Worm (Caenorhabditis elegans) whole organism, L3 larva: ENCODE data around the gene vps-50.

ENCODE experiments used
- R02D3.7 ChIP-seq: fragments of 150-350 bp; optimal IDR thresholded peaks from 2 replicates; lab custom pipeline; 2014; ENCODE audit warnings: missing biosample characterization, missing genetic modification characterization
- aly-2 ChIP-seq: fragments of 150-350 bp; optimal IDR thresholded peaks from 2 replicates; lab custom pipeline; 2014; ENCODE audit warnings: missing biosample characterization, missing genetic modification characterization
- ama-1 ChIP-seq: fragments of 150-350 bp; optimal IDR thresholded peaks from 2 replicates; lab custom pipeline; 2018
- ceh-82 ChIP-seq: fragments of 150-350 bp; optimal IDR thresholded peaks from 2 replicates; lab custom pipeline; 2014; ENCODE audit warnings: missing biosample characterization, missing genetic modification characterization
- daf-12 ChIP-seq: fragments of 150-350 bp; optimal IDR thresholded peaks from 2 replicates; lab custom pipeline; 2014; ENCODE audit warnings: missing biosample characterization, missing genetic modification reagents, missing genetic modification characterization
- egl-27 ChIP-seq: sonication (generic microtip); optimal IDR thresholded peaks from 4 replicates; lab custom pipeline; 2017; ENCODE audit warnings: missing biosample characterization, missing genetic modification reagents, missing genetic modification characterization
- egl-5 ChIP-seq: fragments of 150-350 bp; optimal IDR thresholded peaks from 2 replicates; lab custom pipeline; 2017; ENCODE audit warnings: missing biosample characterization, missing genetic modification reagents, missing genetic modification characterization, inconsistent platforms
- elt-1 ChIP-seq: fragments of 150-350 bp; optimal IDR thresholded peaks from 2 replicates; lab custom pipeline; 2014; ENCODE audit warnings: missing biosample characterization, missing genetic modification characterization
- eor-1 ChIP-seq, 2 experiments: fragments of 150-350 bp; optimal IDR thresholded peaks; 2 replicates each; lab custom pipeline; 2014 to 2018; ENCODE audit warnings: missing biosample characterization in 2 of 2, missing genetic modification characterization in 2 of 2
- fkh-2 ChIP-seq: fragments of 150-350 bp; optimal IDR thresholded peaks from 2 replicates; lab custom pipeline; 2014; ENCODE audit warnings: missing biosample characterization, missing genetic modification reagents, missing genetic modification characterization
- fos-1 ChIP-seq: fragments of 150-350 bp; optimal IDR thresholded peaks from 2 replicates; lab custom pipeline; 2014; ENCODE audit warnings: missing biosample characterization, missing genetic modification characterization
- lin-15B ChIP-seq: fragments of 150-350 bp; optimal IDR thresholded peaks from 2 replicates; lab custom pipeline; 2014; ENCODE audit warnings: missing biosample characterization, missing genetic modification characterization
- nfya-1 ChIP-seq: sonication (generic microtip); optimal IDR thresholded peaks from 2 replicates; lab custom pipeline; 2017; ENCODE audit warnings: missing genetic modification characterization, mild to moderate bottlenecking, missing compliant biosample characterization, antibody characterized with exemption, moderate library complexity; ENCODE audit not compliant: insufficient read depth
- nhr-12 ChIP-seq: fragments of 150-350 bp; optimal IDR thresholded peaks from 2 replicates; lab custom pipeline; 2014; ENCODE audit warnings: missing biosample characterization, missing genetic modification characterization
- nhr-23 ChIP-seq: fragments of 150-350 bp; optimal IDR thresholded peaks from 2 replicates; lab custom pipeline; 2014; ENCODE audit warnings: missing biosample characterization, missing genetic modification reagents, missing genetic modification characterization
- nhr-237 ChIP-seq: fragments of 150-350 bp; optimal IDR thresholded peaks from 2 replicates; lab custom pipeline; 2014; ENCODE audit warnings: missing biosample characterization, missing genetic modification characterization
- nhr-25 ChIP-seq: sonication (generic microtip); optimal IDR thresholded peaks from 2 replicates; lab custom pipeline; 2017; ENCODE audit warnings: missing biosample characterization, missing genetic modification characterization
- nhr-28 ChIP-seq: fragments of 150-350 bp; optimal IDR thresholded peaks from 2 replicates; lab custom pipeline; 2014; ENCODE audit warnings: missing biosample characterization, missing genetic modification characterization
- nhr-76 ChIP-seq: fragments of 150-350 bp; sonication (generic microtip); optimal IDR thresholded peaks from 5 replicates; lab custom pipeline; 2014; ENCODE audit warnings: missing biosample characterization, missing genetic modification characterization
- pha-4 ChIP-seq: fragments of 150-350 bp; optimal IDR thresholded peaks from 2 replicates; lab custom pipeline; 2014; ENCODE audit warnings: missing biosample characterization, missing genetic modification reagents, missing genetic modification characterization
- pqm-1 ChIP-seq: fragments of 150-350 bp; optimal IDR thresholded peaks from 2 replicates; lab custom pipeline; 2017; ENCODE audit warnings: missing biosample characterization, missing genetic modification characterization, inconsistent platforms
- sea-2 ChIP-seq: fragments of 150-350 bp; sonication (generic microtip); optimal IDR thresholded peaks from 4 replicates; lab custom pipeline; 2014; ENCODE audit warnings: missing biosample characterization, missing genetic modification reagents, missing genetic modification characterization
- skn-1 ChIP-seq: fragments of 150-350 bp; optimal IDR thresholded peaks from 2 replicates; lab custom pipeline; 2014; ENCODE audit warnings: missing biosample characterization, missing genetic modification characterization
- snpc-4 ChIP-seq: fragments of 150-350 bp; optimal IDR thresholded peaks from 2 replicates; lab custom pipeline; 2014; ENCODE audit warnings: missing biosample characterization, missing genetic modification characterization
- tbx-2 ChIP-seq: sonication (generic microtip); optimal IDR thresholded peaks from 2 replicates; lab custom pipeline; 2016; ENCODE audit warnings: mild to moderate bottlenecking, missing genetic modification characterization, missing compliant biosample characterization
- unc-39 ChIP-seq: sonication (generic microtip); optimal IDR thresholded peaks from 4 replicates; lab custom pipeline; 2017; ENCODE audit warnings: missing biosample characterization, missing genetic modification characterization
- unc-62 ChIP-seq: fragments of 150-350 bp; sonication (generic microtip); optimal IDR thresholded peaks from 4 replicates; lab custom pipeline; 2014; ENCODE audit warnings: missing biosample characterization, missing genetic modification reagents, missing genetic modification characterization
- zag-1 ChIP-seq: fragments of 150-350 bp; optimal IDR thresholded peaks from 2 replicates; lab custom pipeline; 2014; ENCODE audit warnings: missing biosample characterization, missing genetic modification characterization
- ztf-11 ChIP-seq: fragments of 150-350 bp; optimal IDR thresholded peaks from 2 replicates; lab custom pipeline; 2014; ENCODE audit warnings: missing biosample characterization, missing genetic modification characterization
- ztf-4 ChIP-seq: fragments of 150-350 bp; optimal IDR thresholded peaks from 2 replicates; lab custom pipeline; 2014; ENCODE audit warnings: missing biosample characterization, missing genetic modification characterization

Gene vps-50

DNA sequence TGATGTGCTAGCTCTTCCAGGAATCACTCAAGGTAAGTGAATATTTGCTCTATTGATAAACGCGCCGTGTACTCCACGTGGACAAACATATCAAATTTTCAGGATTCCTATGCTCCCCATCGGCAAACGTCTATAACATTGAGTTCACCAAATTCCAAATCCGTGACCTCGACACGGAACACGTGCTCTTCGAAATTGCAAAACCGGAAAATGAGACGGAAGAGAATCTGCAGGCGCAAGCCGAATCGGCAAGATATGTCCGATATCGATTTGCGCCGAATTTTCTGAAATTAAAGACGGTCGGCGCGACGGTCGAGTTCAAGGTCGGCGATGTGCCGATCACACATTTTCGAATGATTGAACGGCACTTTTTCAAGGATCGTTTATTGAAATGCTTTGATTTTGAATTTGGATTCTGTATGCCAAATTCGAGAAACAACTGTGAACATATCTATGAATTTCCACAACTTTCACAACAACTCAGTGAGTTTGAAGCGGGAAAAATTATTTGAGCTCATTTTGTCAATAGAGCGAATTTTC is 38.8 kb downstream of the vps-50 start:
- peak; percentile 77 for TF ChIP-seq elt-1 (tag; lab: Kevin White, UChicago)
- no peak for TF ChIP-seq egl-27 (tag; lab: Kevin White, UChicago)

- TF ChIP-seq sea-2 (GFP tag; lab: Kevin White, UChicago), result no peak
- TF ChIP-seq elt-1 (tag; lab: Kevin White, UChicago), result peak; percentile 16
Measured at ce11 chrIII:10908543-10908942, 39.5 kb downstream of the vps-50 start.

DNA sequence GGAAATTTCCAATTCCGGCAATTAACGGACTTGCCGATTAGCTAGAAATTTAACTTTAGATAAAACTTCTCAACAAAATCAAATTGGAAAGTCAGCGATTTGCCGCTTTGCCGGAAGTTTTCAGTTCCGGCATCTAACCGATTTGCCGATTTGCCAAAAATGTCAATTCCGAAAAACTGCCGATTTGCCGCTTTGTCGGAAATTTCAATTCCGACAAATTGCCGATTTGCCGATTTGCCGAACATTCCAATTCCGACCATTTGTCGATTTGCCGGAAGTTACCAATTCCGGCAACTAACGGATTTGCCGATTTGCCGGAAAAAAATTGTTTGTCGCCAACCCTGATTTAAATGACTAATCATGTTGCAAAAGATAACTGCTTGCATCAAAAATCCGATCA is 40.2 kb downstream of the vps-50 start:
- TF ChIP-seq nhr-76 (tag; lab: Kevin White, UChicago) (no peak), pha-4 (tag; lab: Kevin White, UChicago) (no peak), nhr-12 (tag; lab: Kevin White, UChicago) (no peak), fkh-2 (tag; lab: Kevin White, UChicago) (no peak), fos-1 (tag; lab: Kevin White, UChicago) (no peak), skn-1 (no peak), nhr-25 (no peak), lin-15B (tag; lab: Kevin White, UChicago) (no peak), nhr-237 (tag; lab: Kevin White, UChicago) (no peak), pqm-1 (tag; lab: Kevin White, UChicago) (no peak), ama-1 (lab: Kevin White, UChicago) (no peak), unc-62 (no peak), aly-2 (tag; lab: Kevin White, UChicago) (no peak), ceh-82 (tag; lab: Kevin White, UChicago) (no peak)

ce11 chrIII:10911160-10911559 is 42.2 kb downstream of the vps-50 start, which contains the start of gene cut-6:
cut-6 (plus strand) TSS chrIII:10911460.
- TF ChIP-seq lin-15B (tag; lab: Kevin White, UChicago) (no peak), nhr-23 (tag; lab: Kevin White, UChicago) (peak; percentile 6), unc-39 (tag; lab: Kevin White, UChicago) (no peak)

ce11 chrIII:10914971-10915370 is 46.0 kb downstream of the vps-50 start:
- TF ChIP-seq nhr-25 (no peak), egl-5 (tag; lab: Kevin White, UChicago) (no peak), ztf-4 (tag; lab: Kevin White, UChicago) (no peak), fkh-2 (tag; lab: Kevin White, UChicago) (no peak), lin-15B (tag; lab: Kevin White, UChicago) (no peak), eor-1 (tag; optimal IDR thresholded peaks at IDR 0.05; lab: Kevin White, UChicago) (no peak), ztf-11 (tag; lab: Kevin White, UChicago) (no peak), pqm-1 (tag; lab: Kevin White, UChicago) (no peak), unc-39 (tag; lab: Kevin White, UChicago) (no peak), tbx-2 (no peak), nhr-28 (tag; lab: Kevin White, UChicago) (no peak), snpc-4 (tag; lab: Kevin White, UChicago) (no peak), nhr-23 (tag; lab: Kevin White, UChicago) (no peak), egl-27 (tag; lab: Kevin White, UChicago) (no peak)

- TF ChIP-seq nfya-1 (tag; lab: Kevin White, UChicago), result peak; percentile 62
- no peak for TF ChIP-seq zag-1 (tag; lab: Kevin White, UChicago)
Measured at ce11 chrIII:10920044-10920443, 51.1 kb downstream of the vps-50 start, which contains the start of gene vab-7. vab-7 (plus strand) TSS chrIII:10920344.

- TF ChIP-seq nhr-76 (tag; lab: Kevin White, UChicago) (no peak), daf-12 (tag; lab: Kevin White, UChicago) (no peak), R02D3.7 (no peak), lin-15B (tag; lab: Kevin White, UChicago) (no peak)
Measured at ce11 chrIII:10921474-10921873, 52.5 kb downstream of the vps-50 start.
